Fruit fly (Drosophila melanogaster): Measurements from ENCODE around the gene Npc2h.

Npc2h gene

DNA sequence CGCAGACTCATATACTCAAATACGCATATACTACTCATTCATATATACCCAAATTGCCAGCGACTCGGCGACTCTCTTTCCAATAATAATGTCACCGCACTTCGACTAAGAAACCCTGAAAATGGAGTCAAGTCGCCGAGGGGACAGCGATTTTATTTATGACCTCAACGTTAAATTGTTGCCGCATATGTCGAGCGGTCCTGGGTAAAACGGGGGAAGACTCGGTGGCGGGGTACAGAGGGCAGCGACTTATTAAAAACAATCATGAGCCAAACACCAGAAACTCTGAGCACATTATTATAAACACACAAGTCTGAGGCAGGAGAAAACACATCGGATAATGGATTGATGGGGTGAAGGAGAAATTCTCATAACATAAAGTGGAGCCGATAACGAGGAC lies 11.0 kb downstream of the Npc2h start:
- 0 out of 3 replicates have a peak, but pooled peaks have one; percentile 35 for TF ChIP-seq CG2199 (GFP tag; IDR thresholded peaks at IDR 0.05)
- TF ChIP-seq pros (GFP tag; optimal IDR thresholded peaks at IDR 0.05) = peak; percentile 19
- no peak for TF ChIP-seq CG17802 (tag; optimal IDR thresholded peaks at IDR 0.05)
- peak; percentile 65; the same call in 1 of the 2 replicates for TF ChIP-seq crol (GFP tag; IDR thresholded peaks at IDR 0.05)
- no peak for TF ChIP-seq CG14014 (GFP tag; IDR thresholded peaks at IDR 0.05)
- TF ChIP-seq twi (tag; optimal IDR thresholded peaks at IDR 0.05) = peak; percentile 52
- no peak for TF ChIP-seq ci (GFP tag; IDR thresholded peaks at IDR 0.05)
- TF ChIP-seq CG32767 (GFP tag; IDR thresholded peaks at IDR 0.05) = no peak
- no peak for TF ChIP-seq emc (GFP tag; optimal IDR thresholded peaks at IDR 0.05)

DNA sequence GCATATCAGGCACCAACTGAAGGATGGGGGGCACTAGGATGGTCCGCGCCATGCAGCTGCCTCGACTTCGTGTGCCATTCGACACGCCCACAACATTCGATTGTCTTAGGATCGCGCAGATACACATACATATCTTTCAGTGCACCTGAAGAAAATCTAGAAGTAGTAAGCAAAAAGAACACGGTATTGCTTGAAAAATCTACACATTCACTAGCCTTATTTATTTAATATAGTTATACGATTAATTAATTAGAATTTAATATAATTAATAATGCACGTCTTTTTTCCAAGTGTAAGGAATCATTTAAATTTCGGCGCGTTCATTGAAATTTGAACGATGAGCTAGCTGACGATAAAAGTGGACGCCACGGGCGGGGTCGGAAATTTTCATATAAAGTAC lies 11.5 kb downstream of the Npc2h start:
- TF ChIP-seq CG6689 (GFP tag; IDR thresholded peaks at IDR 0.05) (peak; percentile 46; the same call in 1 of the 2 replicates), sens (GFP tag) (peak; percentile 75), prd (optimal IDR thresholded peaks at IDR 0.05) (no peak), prd (GFP tag; IDR thresholded peaks at IDR 0.05) (peak; percentile 48; the same call in 2 of the 3 replicates), sisA (GFP tag; IDR thresholded peaks at IDR 0.05) (peak; percentile 33; the same call in 1 of the 2 replicates), jing (GFP tag; optimal IDR thresholded peaks at IDR 0.05) (peak; percentile 22), D (optimal IDR thresholded peaks at IDR 0.05) (no peak), D (GFP tag; optimal IDR thresholded peaks at IDR 0.05) (peak; percentile 50), zen2 (GFP tag; IDR thresholded peaks at IDR 0.05; ENCODE audit: partially characterized antibody) (no peak), row (GFP tag; IDR thresholded peaks at IDR 0.05) (peak; percentile 58), danr (GFP tag; IDR thresholded peaks at IDR 0.05) (no peak), unpg (GFP tag; optimal IDR thresholded peaks at IDR 0.05) (peak; percentile 46), CG11504 (tag; optimal IDR thresholded peaks at IDR 0.05) (peak; percentile 33), CG4424 (GFP tag; optimal IDR thresholded peaks at IDR 0.05) (no peak), pan (optimal IDR thresholded peaks at IDR 0.05) (no peak), pan (GFP tag; optimal IDR thresholded peaks at IDR 0.05 in 1 of 2, IDR thresholded peaks at IDR 0.05 in 1 of 2) (no peak), jigr1 (GFP tag; IDR thresholded peaks at IDR 0.05) (no peak), Xrp1 (GFP tag; IDR thresholded peaks at IDR 0.05) (peak; percentile 62), dmrt11E (tag; optimal IDR thresholded peaks at IDR 0.05) (peak; percentile 85), CG3065 (GFP tag; optimal IDR thresholded peaks at IDR 0.05) (peak; percentile 12), CG33557 (GFP tag; optimal IDR thresholded peaks at IDR 0.05) (peak; percentile 34), CG14667 (GFP tag; IDR thresholded peaks at IDR 0.05) (no peak), CG17359 (tag; optimal IDR thresholded peaks at IDR 0.05) (peak; percentile 34), zf30C (GFP tag; optimal IDR thresholded peaks at IDR 0.05) (peak; percentile 12), HLH54F (GFP tag; optimal IDR thresholded peaks at IDR 0.05) (no peak), gce (GFP tag; IDR thresholded peaks at IDR 0.05) (0 out of 3 replicates have a peak, but pooled peaks have one; percentile 35), Abd-B (GFP tag; optimal IDR thresholded peaks at IDR 0.05) (peak; percentile 49), tgo (GFP tag; IDR thresholded peaks at IDR 0.05) (0 out of 3 replicates have a peak, but pooled peaks have one; percentile 20), Chrac-16 (GFP tag; optimal IDR thresholded peaks at IDR 0.05) (peak; percentile 30), zfh1 (GFP tag; IDR thresholded peaks at IDR 0.05) (peak; percentile 61; the same call in 2 of the 3 replicates), Six4 (GFP tag; optimal IDR thresholded peaks at IDR 0.05) (peak; percentile 20), TFAM (GFP tag; optimal IDR thresholded peaks at IDR 0.05) (no peak), PHDP (tag; optimal IDR thresholded peaks at IDR 0.05) (peak; percentile 6), Hr51 (GFP tag; optimal IDR thresholded peaks at IDR 0.05) (peak in 1 of 2 experiments; percentile 27), CG2712 (tag; optimal IDR thresholded peaks at IDR 0.05) (peak; percentile 76), CG17361 (GFP tag; IDR thresholded peaks at IDR 0.05) (0 out of 3 replicates have a peak, but pooled peaks have one; percentile 54), lola (GFP tag; optimal IDR thresholded peaks at IDR 0.05) (peak in 1 of 3 experiments; percentile 63), usp (GFP tag; optimal IDR thresholded peaks at IDR 0.05) (no peak), D19A (tag; optimal IDR thresholded peaks at IDR 0.05) (peak; percentile 50), trem (tag; optimal IDR thresholded peaks at IDR 0.05) (peak; percentile 47), CG14710 (tag; optimal IDR thresholded peaks at IDR 0.05) (peak; percentile 53)

Data from whole organism, embryonic.